Worm (Caenorhabditis elegans) whole organism, midembryonic: ENCODE measurements around the gene nceh-1.

Experiments used
- cog-1 ChIP-seq: sonication (generic microtip); optimal IDR thresholded peaks from 2 replicates; lab custom pipeline; 2016; ENCODE audit warnings: missing genetic modification characterization, missing compliant biosample characterization
- klf-2 ChIP-seq: fragments of 200-800 bp; sonication (Bioruptor generic); conservative IDR thresholded peaks from 2 replicates; pipeline ENCODE4 v1.3.6; 2022; ENCODE audit warnings: missing genetic modification reagents, missing genetic modification characterization, missing compliant biosample characterization
- med-1 ChIP-seq: sonication (generic microtip); optimal IDR thresholded peaks from 2 replicates; lab custom pipeline; 2017; ENCODE audit warnings: missing genetic modification characterization, mild to moderate bottlenecking, missing compliant biosample characterization, antibody characterized with exemption, missing genetic modification reagents; ENCODE audit not compliant: insufficient read depth
- ref-1 ChIP-seq: fragments of 200-800 bp; sonication (Bioruptor generic); conservative IDR thresholded peaks from 2 replicates; pipeline ENCODE4 v1.3.6; 2022; ENCODE audit warnings: missing genetic modification reagents, missing genetic modification characterization, missing compliant biosample characterization

- TF ChIP-seq klf-2 (no peak), cog-1 (tag; lab: Kevin White, UChicago) (no peak), ref-1 (no peak), med-1 (GFP tag; lab: Kevin White, UChicago) (no peak)
Measured at ce11 chrV:19430351-19430913, 53.2 kb downstream of the nceh-1 start.
